Worm (Caenorhabditis elegans) whole organism, L4 larva: Measurements from ENCODE around the gene srx-16.

Source experiments
- F10B5.3 ChIP-seq: sonication (generic microtip); optimal IDR thresholded peaks from 2 replicates; lab custom pipeline; 2016; ENCODE audit warnings: mild to moderate bottlenecking, missing genetic modification characterization, missing compliant biosample characterization
- F44E2.7 ChIP-seq: fragments of 200-800 bp; sonication (Bioruptor generic); IDR thresholded peaks from 2 replicates; pipeline ENCODE4 v2.1.2; 2022; ENCODE audit warnings: missing genetic modification characterization, missing compliant biosample characterization
- T26A8.4 ChIP-seq: fragments of 200-800 bp; sonication (Bioruptor generic); IDR thresholded peaks from 2 replicates; pipeline ENCODE4 v1.3.6; 2022; ENCODE audit warnings: missing genetic modification characterization, missing compliant biosample characterization
- ZK337.2 ChIP-seq: fragments of 200-800 bp; sonication (Bioruptor generic); IDR thresholded peaks from 2 replicates; pipeline ENCODE4 v1.3.6; 2022; ENCODE audit warnings: missing genetic modification reagents, missing genetic modification characterization, missing compliant biosample characterization
- ZK546.5 ChIP-seq, 2 experiments: sonication (generic microtip); optimal IDR thresholded peaks; 2 replicates each; lab custom pipeline; 2017; ENCODE audit warnings: missing biosample characterization in 2 of 2, missing genetic modification characterization in 2 of 2
- aha-1 ChIP-seq: fragments of 150-350 bp; peaks from one replicate; lab custom pipeline; 2014; ENCODE audit warnings: missing biosample characterization, missing genetic modification characterization
- ceh-20 ChIP-seq: fragments of 200-800 bp; sonication (Bioruptor generic); IDR thresholded peaks from 2 replicates; pipeline ENCODE4 v1.3.6; 2022; ENCODE audit warnings: missing genetic modification reagents, missing genetic modification characterization, missing compliant biosample characterization
- ceh-28 ChIP-seq: fragments of 150-350 bp; optimal IDR thresholded peaks from 2 replicates; lab custom pipeline; 2014; ENCODE audit warnings: missing biosample characterization, missing genetic modification reagents, missing genetic modification characterization
- ceh-32 ChIP-seq: sonication (generic microtip); optimal IDR thresholded peaks from 2 replicates; lab custom pipeline; 2016; ENCODE audit warnings: mild to moderate bottlenecking, missing genetic modification characterization, missing compliant biosample characterization; ENCODE audit not compliant: poor library complexity
- ceh-44 ChIP-seq: fragments of 200-800 bp; sonication (Bioruptor generic); IDR thresholded peaks from 2 replicates; pipeline ENCODE4 v1.3.6; 2022; ENCODE audit warnings: missing genetic modification reagents, missing genetic modification characterization, missing compliant biosample characterization
- ceh-62 ChIP-seq: sonication (generic microtip); optimal IDR thresholded peaks from 2 replicates; lab custom pipeline; 2017; ENCODE audit warnings: missing biosample characterization, missing genetic modification characterization
- ceh-82 ChIP-seq: sonication (generic microtip); optimal IDR thresholded peaks from 2 replicates; lab custom pipeline; 2017; ENCODE audit warnings: missing biosample characterization, missing genetic modification characterization
- daf-12 ChIP-seq: fragments of 150-350 bp; optimal IDR thresholded peaks from 2 replicates; lab custom pipeline; 2014; ENCODE audit warnings: missing biosample characterization, missing genetic modification reagents, missing genetic modification characterization
- daf-16 ChIP-seq, 3 experiments: sonication (generic microtip); optimal IDR thresholded peaks; 2 replicates each; lab custom pipeline; 2016 to 2017; ENCODE audit warnings: missing genetic modification characterization in 3 of 3, missing genetic modification reagents in 3 of 3, mild to moderate bottlenecking in 2 of 3, missing compliant biosample characterization in 2 of 3, missing biosample characterization in 1 of 3, moderate library complexity in 1 of 3
- daf-19 ChIP-seq: fragments of 200-800 bp; sonication (Bioruptor generic); conservative IDR thresholded peaks from 2 replicates; pipeline ENCODE4 v1.3.6; 2022; ENCODE audit warnings: missing genetic modification characterization, missing compliant biosample characterization
- dmd-6 ChIP-seq: fragments of 200-800 bp; sonication (Bioruptor generic); IDR thresholded peaks from 2 replicates; pipeline ENCODE4 v1.3.6; 2022; ENCODE audit warnings: missing genetic modification reagents, missing genetic modification characterization, missing compliant biosample characterization
- hlh-11 ChIP-seq: fragments of 200-800 bp; sonication (Bioruptor generic); optimal IDR thresholded peaks from 2 replicates; lab custom pipeline; 2018; ENCODE audit warnings: mild to moderate bottlenecking, missing genetic modification characterization, missing compliant biosample characterization
- jun-1 ChIP-seq: fragments of 150-350 bp; optimal IDR thresholded peaks from 2 replicates; lab custom pipeline; 2014; ENCODE audit warnings: missing biosample characterization, missing genetic modification reagents, missing genetic modification characterization
- lim-7 ChIP-seq: fragments of 200-800 bp; sonication (Bioruptor generic); IDR thresholded peaks from 2 replicates; pipeline ENCODE4 v1.3.6; 2022; ENCODE audit warnings: missing genetic modification characterization, missing compliant biosample characterization
- lin-15B ChIP-seq: fragments of 150-350 bp; sonication (generic microtip); optimal IDR thresholded peaks from 3 replicates; lab custom pipeline; 2014; ENCODE audit warnings: missing biosample characterization, missing genetic modification characterization
- lin-39 ChIP-seq: fragments of 150-350 bp; optimal IDR thresholded peaks from 2 replicates; lab custom pipeline; 2014; ENCODE audit warnings: missing biosample characterization, missing genetic modification reagents, missing genetic modification characterization
- nhr-102 ChIP-seq: sonication (generic microtip); optimal IDR thresholded peaks from 2 replicates; lab custom pipeline; 2016; ENCODE audit warnings: mild to moderate bottlenecking, missing genetic modification characterization, moderate library complexity, missing compliant biosample characterization
- nhr-11 ChIP-seq: fragments of 150-350 bp; optimal IDR thresholded peaks from 2 replicates; lab custom pipeline; 2014; ENCODE audit warnings: missing biosample characterization, missing genetic modification characterization
- nhr-25 ChIP-seq: sonication (generic microtip); optimal IDR thresholded peaks from 2 replicates; lab custom pipeline; 2017; ENCODE audit warnings: missing genetic modification characterization, mild to moderate bottlenecking, missing compliant biosample characterization, antibody characterized with exemption, moderate library complexity, borderline replicate concordance; ENCODE audit not compliant: insufficient read depth
- nhr-76 ChIP-seq: fragments of 150-350 bp; optimal IDR thresholded peaks from 2 replicates; lab custom pipeline; 2014; ENCODE audit warnings: missing biosample characterization, missing genetic modification characterization
- nhr-77 ChIP-seq: fragments of 150-350 bp; optimal IDR thresholded peaks from 2 replicates; lab custom pipeline; 2014; ENCODE audit warnings: missing biosample characterization, missing genetic modification characterization
- sdz-12 ChIP-seq: fragments of 200-800 bp; sonication (Bioruptor generic); optimal IDR thresholded peaks from 2 replicates; lab custom pipeline; 2018; ENCODE audit warnings: mild to moderate bottlenecking, missing genetic modification characterization, missing compliant biosample characterization
- set-16 ChIP-seq: fragments of 200-800 bp; sonication (Bioruptor generic); IDR thresholded peaks from 2 replicates; pipeline ENCODE4 v1.3.6; 2022; ENCODE audit warnings: missing genetic modification reagents, missing genetic modification characterization, missing compliant biosample characterization
- snpc-1.2 ChIP-seq: fragments of 200-800 bp; sonication (Bioruptor generic); IDR thresholded peaks from 2 replicates; pipeline ENCODE4 v1.3.6; 2022; ENCODE audit warnings: missing genetic modification reagents, missing genetic modification characterization, missing compliant biosample characterization
- spr-3 ChIP-seq: fragments of 200-800 bp; sonication (Bioruptor generic); optimal IDR thresholded peaks from 2 replicates; lab custom pipeline; 2018; ENCODE audit warnings: mild to moderate bottlenecking, missing genetic modification characterization, missing compliant biosample characterization
- unc-130 ChIP-seq: sonication (generic microtip); optimal IDR thresholded peaks from 2 replicates; lab custom pipeline; 2016; ENCODE audit warnings: missing genetic modification reagents, missing genetic modification characterization, missing compliant biosample characterization
- unc-62 ChIP-seq, 3 experiments: fragments of 150-350 bp in 1 of 3; sonication (generic microtip); optimal IDR thresholded peaks in 2 of 3; peaks in 1 of 3; 1 replicate in 1 of 3; 2 replicates in 2 of 3; lab custom pipeline; 2014 to 2017; ENCODE audit warnings: missing biosample characterization in 3 of 3, missing genetic modification characterization in 3 of 3, missing genetic modification reagents in 3 of 3, missing genotype in 1 of 3
- vab-7 ChIP-seq: fragments of 200-800 bp; sonication (Bioruptor generic); IDR thresholded peaks from 2 replicates; pipeline ENCODE4 v1.3.6; 2022; ENCODE audit warnings: missing genetic modification reagents, missing genetic modification characterization, missing compliant biosample characterization
- zfp-2 ChIP-seq: sonication (generic microtip); optimal IDR thresholded peaks from 2 replicates; lab custom pipeline; 2016; ENCODE audit warnings: mild to moderate bottlenecking, missing genetic modification characterization, missing compliant biosample characterization
- zip-11 ChIP-seq: fragments of 200-800 bp; sonication (Bioruptor generic); IDR thresholded peaks from 2 replicates; pipeline ENCODE4 v1.3.6; 2022; ENCODE audit warnings: missing genetic modification characterization, missing compliant biosample characterization
- ztf-11 ChIP-seq: fragments of 150-350 bp; optimal IDR thresholded peaks from 2 replicates; lab custom pipeline; 2014; ENCODE audit warnings: missing biosample characterization, missing genetic modification characterization

srx-16 gene

ce11 chrV:6976047-6976446 lies at the start of gene srx-16:
srx-16 (plus strand) TSS chrV:6976347.
- TF ChIP-seq nhr-77 (no peak), ztf-11 (tag; lab: Kevin White, UChicago) (no peak), unc-62 (GFP tag; optimal IDR thresholded peaks at IDR 0.05 in 1 of 2; lab: Kevin White, UChicago) (peak in 1 of 2 experiments; percentile 32), unc-62 (tag; optimal IDR thresholded peaks at IDR 0.05; lab: Kevin White, UChicago) (no peak), F10B5.3 (tag; lab: Kevin White, UChicago) (no peak), zip-11 (GFP tag; lab: Robert Waterston, UW) (no peak)

- TF ChIP-seq lin-39 (no peak), aha-1 (peak; percentile 53), unc-62 (GFP tag; optimal IDR thresholded peaks at IDR 0.05 in 1 of 2; lab: Kevin White, UChicago) (peak in 1 of 2 experiments; percentile 79), unc-62 (tag; optimal IDR thresholded peaks at IDR 0.05; lab: Kevin White, UChicago) (no peak)
Measured at ce11 chrV:6926633-6927032, 49.5 kb upstream of the srx-16 start.

ce11 chrV:6928938-6929337 lies 47.2 kb upstream of the srx-16 start, which contains the start of gene unc-68:
unc-68 (minus strand) TSS chrV:6929038.
- peak; percentile 52 for TF ChIP-seq aha-1
- TF ChIP-seq zfp-2 (tag; lab: Kevin White, UChicago), result no peak
- TF ChIP-seq ceh-32 (tag; lab: Kevin White, UChicago), result no peak
- no peak for TF ChIP-seq ztf-11 (tag; lab: Kevin White, UChicago)
- TF ChIP-seq ceh-62 (tag; lab: Kevin White, UChicago), result no peak
- no peak for TF ChIP-seq T26A8.4 (GFP tag; lab: Robert Waterston, UW)

- TF ChIP-seq nhr-11 (tag; lab: Kevin White, UChicago) (peak; percentile 13), daf-12 (tag; lab: Kevin White, UChicago) (no peak), hlh-11 (tag; lab: Kevin White, UChicago) (peak; percentile 45), daf-16 (GFP tag; optimal IDR thresholded peaks at IDR 0.05; lab: Kevin White, UChicago) (peak in 1 of 2 experiments; percentile 12), daf-16 (tag; optimal IDR thresholded peaks at IDR 0.05; lab: Kevin White, UChicago) (no peak), sdz-12 (GFP tag; lab: Kevin White, UChicago) (no peak), set-16 (GFP tag; lab: Robert Waterston, UW) (no peak), vab-7 (GFP tag; lab: Robert Waterston, UW) (no peak)
Measured at ce11 chrV:6930284-6930683, 45.9 kb upstream of the srx-16 start.

- TF ChIP-seq daf-16 (GFP tag; optimal IDR thresholded peaks at IDR 0.05; lab: Kevin White, UChicago), result no peak
- TF ChIP-seq daf-16 (tag; optimal IDR thresholded peaks at IDR 0.05; lab: Kevin White, UChicago), result no peak
- TF ChIP-seq F44E2.7, result no peak
- no peak for TF ChIP-seq lim-7 (GFP tag; lab: Robert Waterston, UW)
- no peak for TF ChIP-seq jun-1 (tag; lab: Kevin White, UChicago)
- no peak for TF ChIP-seq daf-19 (GFP tag; lab: Robert Waterston, UW)
- TF ChIP-seq ceh-44 (GFP tag; lab: Robert Waterston, UW), result no peak
- no peak for TF ChIP-seq nhr-11 (tag; lab: Kevin White, UChicago)
- TF ChIP-seq ceh-20 (GFP tag; lab: Robert Waterston, UW), result no peak
- TF ChIP-seq, all 104 proteins: peak for 0
Measured at ce11 chrV:6934212-6934611, 41.9 kb upstream of the srx-16 start, which contains the start of gene lipl-6. lipl-6 (minus strand) TSS chrV:6934312.

ce11 chrV:6935878-6936277 lies 40.3 kb upstream of the srx-16 start, which contains the start of gene Y57E12B.10:
Y57E12B.10 (minus strand) TSS chrV:6935978.
- TF ChIP-seq nhr-76 (tag; lab: Kevin White, UChicago), result no peak
- no peak for TF ChIP-seq lin-15B (tag; lab: Kevin White, UChicago)
- TF ChIP-seq spr-3 (GFP tag; lab: Kevin White, UChicago), result no peak
- no peak for TF ChIP-seq nhr-102 (tag; lab: Kevin White, UChicago)
- TF ChIP-seq zfp-2 (tag; lab: Kevin White, UChicago), result no peak
- TF ChIP-seq ZK337.2 (GFP tag; lab: Robert Waterston, UW), result no peak
- TF ChIP-seq unc-130 (GFP tag; lab: Kevin White, UChicago), result no peak
- no peak for TF ChIP-seq unc-62 (GFP tag; optimal IDR thresholded peaks at IDR 0.05 in 1 of 2; lab: Kevin White, UChicago)
- no peak for TF ChIP-seq unc-62 (tag; optimal IDR thresholded peaks at IDR 0.05; lab: Kevin White, UChicago)
- no peak for TF ChIP-seq dmd-6 (GFP tag; lab: Robert Waterston, UW)
- no peak for TF ChIP-seq ceh-82 (tag; lab: Kevin White, UChicago)
- TF ChIP-seq nhr-25 (tag; lab: Kevin White, UChicago), result no peak
- TF ChIP-seq ceh-28, result no peak
- TF ChIP-seq snpc-1.2 (GFP tag; lab: Robert Waterston, UW), result no peak
- TF ChIP-seq ZK546.5 (tag; optimal IDR thresholded peaks at IDR 0.05; lab: Kevin White, UChicago), result no peak
